Worm (Caenorhabditis elegans) whole organism, L4 larva: ENCODE results near the gene Y53G8AM.8.

Source experiments
- D1046.2 ChIP-seq: fragments of 200-800 bp; sonication (Bioruptor generic); IDR thresholded peaks from 2 replicates; pipeline ENCODE4 v1.3.6; 2022; ENCODE audit warnings: missing genetic modification characterization, missing compliant biosample characterization
- F10B5.3 ChIP-seq: sonication (generic microtip); optimal IDR thresholded peaks from 2 replicates; lab custom pipeline; 2016; ENCODE audit warnings: mild to moderate bottlenecking, missing genetic modification characterization, missing compliant biosample characterization
- F26F4.8 ChIP-seq: fragments of 200-800 bp; sonication (Bioruptor generic); conservative IDR thresholded peaks from 2 replicates; pipeline ENCODE4 v1.3.6; 2022; ENCODE audit warnings: missing genetic modification characterization, missing compliant biosample characterization
- F37D6.2 ChIP-seq: sonication (generic microtip); optimal IDR thresholded peaks from 2 replicates; lab custom pipeline; 2016; ENCODE audit warnings: mild to moderate bottlenecking, missing genetic modification characterization, missing compliant biosample characterization
- T20F7.1 ChIP-seq: fragments of 200-800 bp; sonication (Bioruptor generic); optimal IDR thresholded peaks from 2 replicates; lab custom pipeline; 2018; ENCODE audit warnings: mild to moderate bottlenecking, missing genetic modification characterization, missing compliant biosample characterization
- Y105C5A.15 ChIP-seq: fragments of 200-800 bp; sonication (Bioruptor generic); IDR thresholded peaks from 2 replicates; pipeline ENCODE4 v1.3.6; 2022; ENCODE audit warnings: missing genetic modification characterization, missing compliant biosample characterization
- Y5F2A.4 ChIP-seq: fragments of 200-800 bp; sonication (Bioruptor generic); optimal IDR thresholded peaks from 2 replicates; lab custom pipeline; 2018; ENCODE audit warnings: mild to moderate bottlenecking, missing genetic modification characterization, missing compliant biosample characterization
- aha-1 ChIP-seq: fragments of 150-350 bp; peaks from one replicate; lab custom pipeline; 2014; ENCODE audit warnings: missing biosample characterization, missing genetic modification characterization
- ceh-62 ChIP-seq: sonication (generic microtip); optimal IDR thresholded peaks from 2 replicates; lab custom pipeline; 2017; ENCODE audit warnings: missing biosample characterization, missing genetic modification characterization
- ctbp-1 ChIP-seq: fragments of 200-800 bp; sonication (Bioruptor generic); IDR thresholded peaks from 2 replicates; pipeline ENCODE4 v1.3.6; 2022; ENCODE audit warnings: missing genetic modification reagents, missing genetic modification characterization, missing compliant biosample characterization
- daf-12 ChIP-seq: fragments of 150-350 bp; optimal IDR thresholded peaks from 2 replicates; lab custom pipeline; 2014; ENCODE audit warnings: missing biosample characterization, missing genetic modification reagents, missing genetic modification characterization
- daf-19 ChIP-seq: fragments of 200-800 bp; sonication (Bioruptor generic); conservative IDR thresholded peaks from 2 replicates; pipeline ENCODE4 v1.3.6; 2022; ENCODE audit warnings: missing genetic modification characterization, missing compliant biosample characterization
- dmd-6 ChIP-seq: fragments of 200-800 bp; sonication (Bioruptor generic); IDR thresholded peaks from 2 replicates; pipeline ENCODE4 v1.3.6; 2022; ENCODE audit warnings: missing genetic modification reagents, missing genetic modification characterization, missing compliant biosample characterization
- dpl-1 ChIP-seq: fragments of 150-350 bp; optimal IDR thresholded peaks from 2 replicates; lab custom pipeline; 2014; ENCODE audit warnings: missing biosample characterization, missing genetic modification reagents, missing genetic modification characterization
- dve-1 ChIP-seq: sonication (generic microtip); optimal IDR thresholded peaks from 2 replicates; lab custom pipeline; 2017; ENCODE audit warnings: antibody characterized with exemption, mild to moderate bottlenecking, missing genetic modification characterization, missing compliant biosample characterization; ENCODE audit not compliant: insufficient read depth
- fkh-10 ChIP-seq: fragments of 150-350 bp; optimal IDR thresholded peaks from 2 replicates; lab custom pipeline; 2014; ENCODE audit warnings: missing biosample characterization, missing genetic modification reagents, missing genetic modification characterization
- fos-1 ChIP-seq: fragments of 150-350 bp; optimal IDR thresholded peaks from 2 replicates; lab custom pipeline; 2014; ENCODE audit warnings: missing biosample characterization, missing genetic modification characterization
- gei-8 ChIP-seq: fragments of 200-800 bp; sonication (Bioruptor generic); optimal IDR thresholded peaks from 2 replicates; lab custom pipeline; 2018; ENCODE audit warnings: mild to moderate bottlenecking, missing genetic modification characterization, missing compliant biosample characterization
- hlh-11 ChIP-seq: fragments of 200-800 bp; sonication (Bioruptor generic); optimal IDR thresholded peaks from 2 replicates; lab custom pipeline; 2018; ENCODE audit warnings: mild to moderate bottlenecking, missing genetic modification characterization, missing compliant biosample characterization
- hmg-1.1 ChIP-seq: fragments of 200-800 bp; sonication (Bioruptor generic); IDR thresholded peaks from 2 replicates; pipeline ENCODE4 v1.3.6; 2022; ENCODE audit warnings: missing genetic modification reagents, missing genetic modification characterization, missing compliant biosample characterization
- jun-1 ChIP-seq: fragments of 150-350 bp; optimal IDR thresholded peaks from 2 replicates; lab custom pipeline; 2014; ENCODE audit warnings: missing biosample characterization, missing genetic modification reagents, missing genetic modification characterization
- lin-1 ChIP-seq: fragments of 200-800 bp; sonication (Bioruptor generic); IDR thresholded peaks from 2 replicates; pipeline ENCODE4 v1.3.6; 2022; ENCODE audit warnings: missing genetic modification reagents, missing genetic modification characterization, missing compliant biosample characterization
- lin-15B ChIP-seq: fragments of 150-350 bp; sonication (generic microtip); optimal IDR thresholded peaks from 3 replicates; lab custom pipeline; 2014; ENCODE audit warnings: missing biosample characterization, missing genetic modification characterization
- lir-3 ChIP-seq: sonication (generic microtip); optimal IDR thresholded peaks from 2 replicates; lab custom pipeline; 2016; ENCODE audit warnings: mild to moderate bottlenecking, missing genetic modification characterization, missing compliant biosample characterization
- lsy-2 ChIP-seq, 2 experiments: fragments of 150-350 bp in 1 of 2; sonication (generic microtip) in 1 of 2; optimal IDR thresholded peaks; 2 replicates each; lab custom pipeline; 2014 to 2017; ENCODE audit warnings: missing biosample characterization in 2 of 2, missing genetic modification characterization in 2 of 2
- madf-5 ChIP-seq, 2 experiments: fragments of 200-800 bp; sonication (Bioruptor generic); IDR thresholded peaks; 2 replicates each; pipeline ENCODE4 v1.3.6; 2022; ENCODE audit warnings: missing compliant biosample characterization in 2 of 2, missing genetic modification characterization in 2 of 2
- mdl-1 ChIP-seq, 2 experiments: fragments of 150-350 bp in 1 of 2; sonication (generic microtip) in 1 of 2; optimal IDR thresholded peaks; 2 replicates each; lab custom pipeline; 2014 to 2017; ENCODE audit warnings: missing biosample characterization in 2 of 2, missing genetic modification characterization in 2 of 2
- mdt-29 ChIP-seq: fragments of 200-800 bp; sonication (Bioruptor generic); IDR thresholded peaks from 2 replicates; pipeline ENCODE4 v1.3.6; 2022; ENCODE audit warnings: missing genetic modification reagents, missing genetic modification characterization, missing compliant biosample characterization
- mes-2 ChIP-seq: sonication (generic microtip); optimal IDR thresholded peaks from 2 replicates; lab custom pipeline; 2016; ENCODE audit warnings: missing genotype, mild to moderate bottlenecking, missing genetic modification characterization, missing compliant biosample characterization; ENCODE audit not compliant: poor library complexity, severe bottlenecking
- mxl-2 ChIP-seq: fragments of 200-800 bp; sonication (Bioruptor generic); conservative IDR thresholded peaks from 2 replicates; pipeline ENCODE4 v1.3.6; 2022; ENCODE audit warnings: missing genetic modification reagents, missing genetic modification characterization, missing compliant biosample characterization
- nhr-10 ChIP-seq: fragments of 150-350 bp; optimal IDR thresholded peaks from 2 replicates; lab custom pipeline; 2014; ENCODE audit warnings: missing biosample characterization, missing genetic modification characterization
- nhr-11 ChIP-seq: fragments of 150-350 bp; optimal IDR thresholded peaks from 2 replicates; lab custom pipeline; 2014; ENCODE audit warnings: missing biosample characterization, missing genetic modification characterization
- nhr-111 ChIP-seq: fragments of 200-800 bp; sonication (Bioruptor generic); optimal IDR thresholded peaks from 2 replicates; lab custom pipeline; 2018; ENCODE audit warnings: mild to moderate bottlenecking, missing genetic modification characterization, missing compliant biosample characterization
- nhr-77 ChIP-seq: fragments of 150-350 bp; optimal IDR thresholded peaks from 2 replicates; lab custom pipeline; 2014; ENCODE audit warnings: missing biosample characterization, missing genetic modification characterization
- php-3 ChIP-seq: fragments of 200-800 bp; sonication (Bioruptor generic); IDR thresholded peaks from 2 replicates; pipeline ENCODE4 v1.3.6; 2022; ENCODE audit warnings: missing genetic modification reagents, missing genetic modification characterization, missing compliant biosample characterization
- rbr-2 ChIP-seq: sonication (generic microtip); optimal IDR thresholded peaks from 2 replicates; lab custom pipeline; 2016; ENCODE audit warnings: missing genotype, missing genetic modification characterization, missing compliant biosample characterization
- saeg-2 ChIP-seq: fragments of 200-800 bp; sonication (Bioruptor generic); IDR thresholded peaks from 2 replicates; pipeline ENCODE4 v1.3.6; 2022; ENCODE audit warnings: missing genetic modification reagents, missing genetic modification characterization, missing compliant biosample characterization
- skn-1 ChIP-seq: fragments of 150-350 bp; optimal IDR thresholded peaks from 2 replicates; lab custom pipeline; 2014; ENCODE audit warnings: missing biosample characterization, missing genetic modification characterization
- tag-97 ChIP-seq: fragments of 200-800 bp; sonication (Bioruptor generic); IDR thresholded peaks from 2 replicates; pipeline ENCODE4 v1.3.6; 2022; ENCODE audit warnings: missing genetic modification characterization, missing compliant biosample characterization
- unc-62 ChIP-seq, 3 experiments: fragments of 150-350 bp in 1 of 3; sonication (generic microtip); optimal IDR thresholded peaks in 2 of 3; peaks in 1 of 3; 1 replicate in 1 of 3; 2 replicates in 2 of 3; lab custom pipeline; 2014 to 2017; ENCODE audit warnings: missing biosample characterization in 3 of 3, missing genetic modification characterization in 3 of 3, missing genetic modification reagents in 3 of 3, missing genotype in 1 of 3
- vab-7 ChIP-seq: fragments of 200-800 bp; sonication (Bioruptor generic); IDR thresholded peaks from 2 replicates; pipeline ENCODE4 v1.3.6; 2022; ENCODE audit warnings: missing genetic modification reagents, missing genetic modification characterization, missing compliant biosample characterization
- zag-1 ChIP-seq: fragments of 150-350 bp; optimal IDR thresholded peaks from 2 replicates; lab custom pipeline; 2014; ENCODE audit warnings: missing biosample characterization, missing genetic modification characterization
- zfp-2 ChIP-seq: sonication (generic microtip); optimal IDR thresholded peaks from 2 replicates; lab custom pipeline; 2016; ENCODE audit warnings: mild to moderate bottlenecking, missing genetic modification characterization, missing compliant biosample characterization
- ztf-7 ChIP-seq: fragments of 150-350 bp; optimal IDR thresholded peaks from 2 replicates; lab custom pipeline; 2014; ENCODE audit warnings: missing biosample characterization, missing genetic modification characterization

The Y53G8AM.8 gene

DNA sequence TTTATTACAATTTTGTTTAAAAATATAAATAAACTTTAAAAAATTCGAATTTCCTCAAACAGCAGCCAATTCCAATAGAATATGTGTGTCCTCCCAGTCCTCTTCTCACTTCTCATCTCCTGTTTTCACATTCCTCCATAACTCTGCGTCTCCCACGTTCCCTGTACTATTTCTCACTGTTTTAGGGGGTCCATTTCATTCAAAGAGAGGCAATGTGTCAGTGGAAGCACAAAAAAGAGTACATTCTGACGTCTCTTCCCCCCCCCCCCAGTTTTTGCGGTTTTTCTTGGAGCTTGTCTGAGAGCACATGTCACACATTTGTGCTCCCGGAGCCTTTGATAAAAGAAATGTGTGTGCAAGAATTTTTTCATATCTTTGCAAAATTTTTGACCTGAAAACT, 26.0 kb upstream of the Y53G8AM.8 start:
- no peak for TF ChIP-seq nhr-111 (GFP tag; lab: Kevin White, UChicago)
- TF ChIP-seq lsy-2 (tag; optimal IDR thresholded peaks at IDR 0.05; lab: Kevin White, UChicago), result peak in 1 of 2 experiments; percentile 21
- peak in 1 of 2 experiments; percentile 73 for TF ChIP-seq unc-62 (GFP tag; optimal IDR thresholded peaks at IDR 0.05 in 1 of 2; lab: Kevin White, UChicago)
- TF ChIP-seq unc-62 (tag; optimal IDR thresholded peaks at IDR 0.05; lab: Kevin White, UChicago), result no peak
- no peak for TF ChIP-seq mxl-2
- TF ChIP-seq hmg-1.1 (GFP tag; lab: Robert Waterston, UW), result 0 out of 2 replicates have a peak, but pooled peaks have one; percentile 43
- TF ChIP-seq lir-3 (tag; lab: Kevin White, UChicago), result no peak
- TF ChIP-seq, all 104 proteins: peak for 3

DNA sequence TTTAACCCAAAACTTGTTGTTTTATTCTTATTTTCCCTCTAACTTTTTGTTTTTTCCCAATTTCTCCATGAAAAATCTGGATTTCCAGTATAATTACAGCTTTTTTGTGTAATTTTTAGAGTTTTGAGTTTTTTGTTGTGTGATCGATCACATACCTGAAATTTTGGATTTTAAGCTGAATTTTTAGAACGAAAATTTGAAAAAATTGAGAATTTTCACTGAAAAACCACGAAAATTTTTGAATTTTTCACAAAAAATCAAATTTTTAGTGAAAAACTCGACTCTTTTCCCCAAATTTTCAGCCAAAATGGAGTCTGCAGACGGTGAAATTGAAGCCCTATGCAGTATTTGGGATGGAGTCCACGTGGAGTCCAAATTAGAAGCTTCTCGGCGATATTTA, 18.6 kb upstream of the Y53G8AM.8 start, which contains the start of gene Y53G8AR.5:
Gene Y53G8AR.5, plus strand, starts transcription at position 301 of the 400 bp plus-strand sequence.
- TF ChIP-seq dve-1 (tag; lab: Kevin White, UChicago), result no peak
- TF ChIP-seq aha-1, result peak; percentile 42
- no peak for TF ChIP-seq Y5F2A.4 (GFP tag; lab: Kevin White, UChicago)
- no peak for TF ChIP-seq nhr-11 (tag; lab: Kevin White, UChicago)

DNA sequence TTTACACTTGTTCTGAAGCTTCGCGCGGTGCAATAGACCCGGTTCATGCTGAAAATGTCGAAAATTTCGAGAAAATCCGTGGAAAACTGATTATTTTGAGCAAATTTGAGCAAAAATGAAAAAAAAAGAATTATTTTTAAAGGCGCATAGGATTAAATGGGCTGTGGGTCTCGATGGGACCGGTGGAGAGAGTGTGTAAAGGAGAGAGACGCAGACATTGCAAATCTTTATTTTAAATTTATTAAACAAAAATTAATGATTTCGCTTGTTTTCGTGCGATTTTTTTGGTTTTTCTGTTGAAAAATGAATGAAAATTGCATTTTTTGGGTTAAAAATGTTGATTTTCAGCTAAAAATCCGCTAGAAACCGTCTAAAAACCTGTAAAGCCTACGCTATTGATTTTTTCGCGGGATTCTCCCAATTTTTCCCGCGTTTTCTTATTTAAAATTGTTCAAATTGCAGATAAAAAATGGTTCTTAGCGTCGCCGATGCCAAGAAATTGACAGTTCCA, 15.8 kb upstream of the Y53G8AM.8 start, which contains the start of the genes Y53G8AR.8 and Y53G8AR.6:
Gene Y53G8AR.8, minus strand, starts transcription at position 48 of the 511 bp plus-strand sequence.
Gene Y53G8AR.6, plus strand, starts transcription at position 461 of the 511 bp plus-strand sequence.
- TF ChIP-seq zfp-2 (tag; lab: Kevin White, UChicago) (no peak), nhr-10 (tag; lab: Kevin White, UChicago) (no peak), lsy-2 (tag; optimal IDR thresholded peaks at IDR 0.05; lab: Kevin White, UChicago) (peak in 1 of 2 experiments; percentile 51), ctbp-1 (GFP tag; lab: Robert Waterston, UW) (no peak), daf-12 (tag; lab: Kevin White, UChicago) (no peak), skn-1 (tag; lab: Kevin White, UChicago) (no peak), nhr-11 (tag; lab: Kevin White, UChicago) (no peak), ztf-7 (tag; lab: Kevin White, UChicago) (no peak), mdt-29 (GFP tag; lab: Robert Waterston, UW) (no peak), tag-97 (GFP tag; lab: Robert Waterston, UW) (no peak), aha-1 (peak; percentile 29), gei-8 (no peak), Y105C5A.15 (GFP tag; lab: Robert Waterston, UW) (no peak), F10B5.3 (tag; lab: Kevin White, UChicago) (no peak), D1046.2 (GFP tag; lab: Robert Waterston, UW) (no peak), mes-2 (tag; lab: Kevin White, UChicago) (peak; percentile 60), daf-19 (GFP tag; lab: Robert Waterston, UW) (no peak), rbr-2 (tag; lab: Kevin White, UChicago) (no peak)

ce11 chrIII:3281860-3282358, 3.4 kb upstream of the Y53G8AM.8 start, which contains the start of gene mfsd-8:
mfsd-8 (plus strand) TSS chrIII:3282308.
- TF ChIP-seq lin-15B (tag; lab: Kevin White, UChicago) (no peak), dpl-1 (GFP tag; lab: Kevin White, UChicago) (no peak), php-3 (GFP tag; lab: Robert Waterston, UW) (no peak), vab-7 (no peak), fkh-10 (GFP tag; lab: Kevin White, UChicago) (no peak), madf-5 (GFP tag; IDR thresholded peaks at IDR 0.05; lab: Robert Waterston, UW) (no peak), lin-1 (peak; percentile 72), zag-1 (tag; lab: Kevin White, UChicago) (no peak), aha-1 (peak; percentile 36), T20F7.1 (no peak), ceh-62 (tag; lab: Kevin White, UChicago) (no peak), rbr-2 (tag; lab: Kevin White, UChicago) (no peak), dve-1 (tag; lab: Kevin White, UChicago) (peak; percentile 51), jun-1 (no peak), F26F4.8 (GFP tag; lab: Robert Waterston, UW) (no peak), saeg-2 (GFP tag; lab: Robert Waterston, UW) (no peak), dmd-6 (GFP tag; lab: Robert Waterston, UW) (peak; percentile 88), nhr-77 (tag; lab: Kevin White, UChicago) (no peak), fos-1 (tag; lab: Kevin White, UChicago) (no peak), hlh-11 (no peak), mdl-1 (tag; optimal IDR thresholded peaks at IDR 0.05; lab: Kevin White, UChicago) (no peak), F37D6.2 (no peak)
